Fruit fly (Drosophila melanogaster) whole organism, embryonic: Measurements from ENCODE around the gene CG14400.

Source experiments
- CG11093 ChIP-seq: fragments of 200-800 bp; sonication (Bioruptor generic); IDR thresholded peaks from 3 replicates; pipeline ENCODE4 v1.3.6; 2022; ENCODE audit warnings: missing biosample characterization, missing genetic modification characterization
- CG1647 ChIP-seq: fragments of 200-800 bp; sonication (Bioruptor generic); optimal IDR thresholded peaks from 3 replicates; lab custom pipeline; 2016; ENCODE audit warnings: missing biosample characterization, missing genetic modification characterization
- CG17359 ChIP-seq: fragments of 200-800 bp; sonication (Bioruptor generic); optimal IDR thresholded peaks from 3 replicates; lab custom pipeline; 2018; ENCODE audit warnings: missing biosample characterization, mild to moderate bottlenecking, missing genetic modification characterization, moderate library complexity
- CG17385 ChIP-seq: fragments of 200-800 bp; sonication (Bioruptor generic); optimal IDR thresholded peaks from 3 replicates; lab custom pipeline; 2018; ENCODE audit warnings: missing biosample characterization, mild to moderate bottlenecking, missing genetic modification characterization
- CG3281 ChIP-seq: fragments of 200-800 bp; sonication (Bioruptor generic); optimal IDR thresholded peaks from 3 replicates; lab custom pipeline; 2017; ENCODE audit warnings: missing biosample characterization, mild to moderate bottlenecking, missing genetic modification characterization
- Drgx ChIP-seq: fragments of 200-800 bp; sonication (Bioruptor generic); IDR thresholded peaks from 2 replicates; pipeline ENCODE4 v1.3.6; 2022; ENCODE audit warnings: missing biosample characterization, missing genetic modification characterization
- Hr3 ChIP-seq: fragments of 200-800 bp; sonication (Bioruptor generic); optimal IDR thresholded peaks from 3 replicates; lab custom pipeline; 2016; ENCODE audit warnings: missing biosample characterization, missing genetic modification characterization
- Xbp1 ChIP-seq: fragments of 200-800 bp; sonication (Bioruptor generic); optimal IDR thresholded peaks from 3 replicates; lab custom pipeline; 2016; ENCODE audit warnings: missing biosample characterization, mild to moderate bottlenecking, missing genetic modification characterization
- Xrp1 ChIP-seq: fragments of 200-800 bp; sonication (Bioruptor generic); IDR thresholded peaks from 2 replicates; pipeline ENCODE4 v1.3.6; 2022; ENCODE audit warnings: missing biosample characterization, missing genetic modification characterization
- trem ChIP-seq: fragments of 200-800 bp; optimal IDR thresholded peaks from 3 replicates; lab custom pipeline; 2019; ENCODE audit warnings: missing biosample characterization, mild to moderate bottlenecking, missing genetic modification characterization, moderate library complexity

DNA sequence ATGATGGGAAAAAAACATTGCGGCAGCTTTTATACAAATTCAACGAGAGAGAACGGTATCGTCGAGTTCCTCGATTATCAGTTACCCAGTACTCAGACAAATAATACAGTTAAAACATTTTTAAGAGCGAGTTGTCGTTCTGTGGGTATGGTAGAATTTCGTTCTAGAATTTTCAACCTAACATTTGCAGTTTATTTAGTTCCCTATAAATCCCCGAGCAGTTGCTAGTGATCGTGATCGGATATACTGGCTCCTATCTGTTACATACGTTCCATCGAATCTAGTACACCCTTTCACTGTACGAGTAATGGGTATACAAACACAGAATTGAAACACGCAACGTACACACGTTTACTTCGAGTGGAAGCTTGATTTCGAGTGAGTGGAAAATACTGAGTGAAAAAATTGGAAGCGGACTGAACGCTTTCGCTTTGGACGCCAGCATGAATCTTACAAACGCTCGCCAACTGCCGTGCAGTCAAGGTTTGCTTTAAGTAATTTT lies 7.1 kb upstream of the CG14400 start, which contains the start of gene CG9338:
- TF ChIP-seq Hr3 (GFP tag; lab: Kevin White, UChicago) (peak; percentile 73), trem (tag; lab: Kevin White, UChicago) (peak; percentile 92), CG17359 (tag; lab: Kevin White, UChicago) (peak; percentile 95), Drgx (GFP tag; lab: Robert Waterston, UW) (peak; percentile 92), CG11093 (peak; percentile 93), CG1647 (peak; percentile 71), Xrp1 (peak; percentile 95), CG3281 (GFP tag; lab: Kevin White, UChicago) (peak; percentile 95), Xbp1 (GFP tag; lab: Kevin White, UChicago) (peak; percentile 69), CG17385 (GFP tag; lab: Kevin White, UChicago) (peak; percentile 73)
